Worm (Caenorhabditis elegans) whole organism, L4/young adult: ENCODE measurements around the gene otpl-1.
"Not testable (repeated sequence)": the region's sequence is repeated elsewhere in the genome, so short reads cannot be mapped to it uniquely, and the experiment has no call there.

Experiments used
- W03F9.2 ChIP-seq: fragments of 150-350 bp; optimal IDR thresholded peaks from 2 replicates; lab custom pipeline; 2014; ENCODE audit warnings: missing biosample characterization, missing genetic modification characterization
- dao-5 ChIP-seq: sonication (generic microtip); optimal IDR thresholded peaks from 2 replicates; lab custom pipeline; 2016; ENCODE audit warnings: missing genotype, missing genetic modification characterization, moderate library complexity, missing compliant biosample characterization
- him-1 ChIP-seq: sonication (generic microtip); optimal IDR thresholded peaks from 2 replicates; lab custom pipeline; 2016; ENCODE audit warnings: missing genotype, missing genetic modification reagents, missing genetic modification characterization, missing compliant biosample characterization

The otpl-1 gene

DNA sequence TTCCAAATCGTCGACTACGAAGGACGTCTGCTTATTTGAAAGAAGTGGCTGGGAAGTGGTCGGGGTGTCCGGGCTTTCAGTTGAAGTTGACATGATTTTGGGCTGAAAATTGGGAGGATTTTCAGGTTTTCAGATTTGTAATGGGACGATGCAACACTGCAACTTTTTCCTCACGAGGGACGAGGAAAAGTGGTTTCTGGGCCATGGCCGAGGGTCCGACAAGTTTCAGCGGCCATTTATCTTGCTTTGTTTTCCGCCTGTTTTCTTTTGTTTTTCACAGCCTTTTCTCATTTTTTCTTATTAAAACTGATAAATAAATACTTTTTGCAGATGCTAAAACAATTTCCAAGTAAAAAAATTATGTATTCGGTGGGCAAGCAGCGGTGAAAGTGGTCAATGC lies 14.0 kb downstream of the otpl-1 start, which contains the start of gene blos-7:
TSS of gene blos-7 (minus strand) at position 101 of the 400 bp plus-strand sequence.
- TF ChIP-seq W03F9.2 (tag; lab: Kevin White, UChicago); dao-5; him-1 (tag; lab: Kevin White, UChicago): not testable (repeated sequence)

DNA sequence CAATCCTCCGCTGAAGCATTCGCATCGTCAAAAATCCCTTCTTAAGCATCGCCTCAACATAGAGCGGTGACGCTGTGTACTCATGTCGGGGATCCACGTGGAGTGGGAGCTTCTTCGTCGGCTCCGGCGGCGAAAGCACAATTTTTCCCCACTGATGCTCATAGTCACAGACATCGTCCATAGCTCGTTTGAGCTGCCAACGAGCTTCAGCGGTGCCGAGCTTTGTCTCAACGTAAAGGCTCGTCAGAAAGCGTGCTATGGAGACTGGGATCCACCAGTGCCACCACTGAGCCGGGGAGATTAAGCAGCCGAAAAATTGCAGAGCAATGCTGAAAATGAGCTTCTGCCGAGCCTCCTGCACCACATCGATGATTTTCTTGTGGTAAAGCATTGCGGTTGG lies 22.0 kb downstream of the otpl-1 start:
- TF ChIP-seq him-1 (tag; lab: Kevin White, UChicago) (no peak), dao-5 (no peak), W03F9.2 (tag; lab: Kevin White, UChicago) (no peak)

DNA sequence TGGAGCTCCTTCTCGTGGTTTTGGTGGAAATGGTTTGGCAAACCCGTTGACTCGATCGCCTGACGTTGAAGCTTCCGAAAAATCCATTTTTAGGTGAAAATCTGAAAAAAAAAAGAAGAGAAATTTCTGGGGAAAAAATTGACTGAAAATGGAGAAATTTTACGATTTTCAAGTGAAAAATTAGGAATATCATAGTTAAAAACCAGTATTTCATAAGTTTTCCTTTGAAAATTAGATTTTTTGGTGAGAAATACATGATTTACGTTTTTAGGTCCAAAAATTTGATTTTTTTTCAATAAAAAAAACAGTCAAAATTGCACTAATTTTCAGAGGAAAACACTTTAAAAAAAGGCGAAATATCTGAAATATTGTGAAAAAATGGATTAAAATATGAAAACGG lies 24.7 kb downstream of the otpl-1 start, which contains the start of gene taf-2:
TSS of gene taf-2 (minus strand) at position 101 of the 400 bp plus-strand sequence.
- TF ChIP-seq dao-5 (no peak), him-1 (tag; lab: Kevin White, UChicago) (no peak), W03F9.2 (tag; lab: Kevin White, UChicago) (no peak)

DNA sequence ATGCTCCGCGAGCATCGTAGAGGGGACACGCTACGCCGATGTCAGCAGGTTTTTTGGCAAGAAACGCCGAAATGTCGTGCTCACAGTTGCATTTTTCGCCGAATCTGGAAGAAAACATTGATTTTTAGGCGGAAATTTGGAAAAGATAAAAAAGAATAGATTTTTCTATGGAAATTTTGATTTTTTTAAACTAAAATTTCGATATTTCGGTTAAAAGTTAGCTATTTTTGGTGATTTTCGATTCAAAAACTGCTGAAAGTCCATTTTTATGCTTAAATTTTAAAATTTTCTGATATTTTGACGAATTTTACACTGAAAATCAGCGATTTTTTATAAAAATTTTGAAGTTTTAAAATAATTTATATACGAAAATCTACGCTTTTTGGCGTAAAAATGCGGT lies 28.6 kb downstream of the otpl-1 start:
- no peak for TF ChIP-seq him-1 (tag; lab: Kevin White, UChicago)
- no peak for TF ChIP-seq W03F9.2 (tag; lab: Kevin White, UChicago)
- no peak for TF ChIP-seq dao-5

DNA sequence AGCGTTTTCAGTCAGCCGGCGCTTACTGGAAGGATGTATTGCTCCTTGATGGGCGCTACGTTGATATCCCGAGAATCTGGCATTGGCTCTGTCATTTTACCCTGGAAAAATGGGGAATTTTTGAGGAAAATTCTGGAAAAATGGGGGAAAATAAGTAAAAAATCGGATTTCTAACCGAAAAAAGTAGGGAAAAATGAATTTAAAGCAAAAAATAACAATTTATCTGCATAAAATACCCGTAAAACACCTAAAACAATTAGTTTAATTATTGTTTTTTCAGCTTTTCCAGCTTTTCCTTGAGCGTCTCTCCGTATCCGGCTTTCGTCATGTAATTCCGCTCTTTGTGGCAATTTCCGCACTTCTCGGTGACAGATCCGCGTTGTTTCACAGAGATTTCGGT lies 29.7 kb downstream of the otpl-1 start, which contains the start of gene Y37E11B.5:
TSS of gene Y37E11B.5 (minus strand) at position 101 of the 400 bp plus-strand sequence.
- TF ChIP-seq him-1 (tag; lab: Kevin White, UChicago) (no peak), W03F9.2 (tag; lab: Kevin White, UChicago) (no peak), dao-5 (no peak)

DNA sequence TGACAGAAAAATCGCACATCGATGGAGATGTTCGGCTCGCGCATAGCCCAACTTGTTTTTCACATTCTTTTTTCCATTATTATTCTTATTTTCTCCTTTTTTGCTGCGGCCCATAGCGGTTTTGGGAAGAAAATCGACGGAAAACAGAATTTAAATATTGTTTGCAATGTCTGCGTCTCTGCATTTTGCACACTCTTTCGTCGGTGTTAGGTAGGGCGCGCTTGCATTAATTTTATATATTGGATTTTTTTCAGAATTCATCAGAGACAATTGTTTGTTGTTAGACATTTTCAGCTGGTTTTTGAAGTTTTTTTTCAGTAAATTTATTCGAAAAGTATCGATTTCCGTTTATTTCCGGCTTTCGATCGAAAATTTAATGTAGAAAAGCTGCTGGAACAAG lies 30.3 kb downstream of the otpl-1 start, which contains the start of gene Y37E11B.6:
TSS of gene Y37E11B.6 (minus strand) at position 181 of the 400 bp plus-strand sequence.
- TF ChIP-seq W03F9.2 (tag; lab: Kevin White, UChicago) (no peak), him-1 (tag; lab: Kevin White, UChicago) (no peak), dao-5 (no peak)

DNA sequence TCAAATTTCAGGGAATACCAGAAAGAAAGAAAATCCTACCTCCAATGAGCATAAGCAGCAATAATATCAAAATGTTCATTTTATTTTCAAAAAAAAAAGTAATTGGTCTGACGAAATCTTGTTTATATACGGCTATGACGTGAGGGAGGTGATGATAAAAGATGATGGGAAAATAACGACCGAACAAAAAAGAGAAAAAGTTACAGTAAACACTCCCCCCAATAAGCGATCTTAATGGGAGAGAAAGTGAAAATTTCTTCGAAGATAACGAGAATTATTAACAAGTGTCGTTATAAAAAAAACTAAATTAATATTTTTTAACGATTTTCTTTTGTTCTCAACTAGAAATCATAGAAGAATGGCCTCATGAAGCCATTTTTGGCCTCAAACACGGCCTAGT lies 31.2 kb downstream of the otpl-1 start, which contains the start of gene Y37E11B.7:
TSS of gene Y37E11B.7 (minus strand) at position 207 of the 400 bp plus-strand sequence.
- no peak for TF ChIP-seq W03F9.2 (tag; lab: Kevin White, UChicago)
- no peak for TF ChIP-seq dao-5
- no peak for TF ChIP-seq him-1 (tag; lab: Kevin White, UChicago)

DNA sequence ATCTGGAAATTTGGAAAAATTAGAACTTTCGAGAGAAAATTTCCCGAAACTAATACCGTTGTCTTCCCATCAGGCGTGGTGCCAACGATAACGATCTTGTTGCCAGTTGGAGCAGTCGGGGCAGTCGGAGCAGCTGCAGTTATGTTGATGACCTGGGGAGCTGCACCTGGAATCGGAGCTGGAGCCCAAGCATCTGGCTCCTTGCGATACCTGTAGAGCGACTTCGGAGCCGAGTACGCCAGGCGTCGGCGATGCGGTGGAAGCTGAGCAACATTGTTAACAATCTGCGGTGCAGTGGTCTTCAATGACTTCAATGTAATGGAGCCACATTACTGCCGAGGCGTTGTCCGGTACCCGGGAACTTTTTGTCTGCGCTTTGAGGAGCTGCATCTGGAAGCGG lies 33.1 kb downstream of the otpl-1 start:
- TF ChIP-seq W03F9.2 (tag; lab: Kevin White, UChicago), result no peak
- no peak for TF ChIP-seq dao-5
- TF ChIP-seq him-1 (tag; lab: Kevin White, UChicago), result no peak

DNA sequence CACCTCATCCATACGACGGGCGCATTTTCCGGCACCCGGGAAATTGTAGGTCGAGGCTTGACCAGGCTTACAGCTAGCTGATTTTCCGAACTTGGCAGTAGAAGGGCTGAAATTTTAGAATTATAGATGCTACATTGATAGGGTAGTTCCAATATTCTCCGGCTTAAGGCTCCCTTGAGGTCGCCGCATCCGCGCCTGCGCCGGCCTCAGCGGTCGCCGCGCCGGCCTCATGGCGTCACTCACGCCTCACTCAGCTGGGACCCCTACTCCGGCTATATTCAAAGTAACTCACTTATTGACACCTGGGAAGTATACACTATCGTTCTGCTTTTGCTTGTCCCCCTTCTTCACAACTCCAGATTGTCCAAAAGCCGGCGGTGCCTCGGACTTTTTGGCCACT lies 35.3 kb downstream of the otpl-1 start:
- TF ChIP-seq dao-5 (no peak), W03F9.2 (tag; lab: Kevin White, UChicago) (no peak)

DNA sequence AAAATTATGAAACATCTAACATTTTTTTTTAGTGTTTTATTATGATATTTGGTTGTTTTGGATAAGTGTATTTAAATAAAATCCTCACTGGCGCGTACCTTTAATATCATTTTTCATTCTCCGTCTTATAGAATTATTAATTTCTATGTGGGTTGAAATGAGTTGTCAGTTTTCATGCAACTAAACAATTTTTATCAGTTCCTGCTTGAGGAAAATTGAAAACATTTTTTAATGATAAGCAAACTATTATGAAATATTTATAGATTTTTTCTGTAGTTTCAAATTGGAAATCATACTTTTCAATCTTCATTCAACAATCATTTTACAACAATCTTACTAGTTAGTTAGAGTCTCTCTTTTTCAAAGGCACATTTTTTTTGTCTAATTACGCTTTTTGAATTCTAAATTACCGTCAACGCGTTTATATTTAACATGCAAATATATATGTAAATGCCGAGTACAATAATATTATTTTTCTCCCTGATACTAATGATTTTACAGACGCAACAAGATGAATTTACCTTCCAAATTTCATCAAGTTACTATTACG lies 37.6 kb downstream of the otpl-1 start, which contains the start of the genes Y37E11B.10 and kgb-2:
TSS of gene Y37E11B.10 (minus strand) at position 182 of the 550 bp plus-strand sequence.
TSS of gene kgb-2 (plus strand) at position 500 of the 550 bp plus-strand sequence.
- no peak for TF ChIP-seq dao-5
- no peak for TF ChIP-seq W03F9.2 (tag; lab: Kevin White, UChicago)
- TF ChIP-seq him-1 (tag; lab: Kevin White, UChicago), result no peak

DNA sequence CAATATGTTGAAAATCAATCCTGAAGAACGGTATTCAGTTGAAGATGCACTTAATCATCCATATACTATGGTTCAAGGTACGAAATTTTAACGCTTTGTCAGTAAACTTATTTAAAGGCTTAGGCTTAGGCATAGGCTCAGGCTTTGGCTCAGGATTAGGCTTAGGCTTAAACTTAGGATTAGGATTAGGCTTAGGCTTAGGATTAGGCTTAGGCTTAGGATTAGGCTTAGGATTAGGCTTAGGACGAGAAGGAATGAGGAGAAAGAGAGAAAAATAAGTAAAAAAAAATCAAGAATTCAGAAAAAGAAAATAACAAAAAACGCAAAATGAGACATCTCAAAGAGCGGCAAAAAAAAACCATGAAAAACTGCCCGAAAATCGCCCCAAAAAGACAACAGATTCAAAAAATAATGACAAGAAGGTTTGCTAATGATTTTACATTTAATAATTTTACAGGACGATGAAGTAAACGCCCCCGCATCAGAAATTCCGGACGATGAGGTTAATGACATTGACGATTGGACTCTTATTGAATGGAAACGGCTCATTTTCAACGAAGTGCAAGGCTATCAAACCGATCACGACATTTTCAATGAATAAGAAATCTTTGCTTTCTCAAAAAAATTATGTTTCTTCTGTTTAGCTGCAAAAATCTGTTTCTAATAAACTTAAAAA lies 39.9 kb downstream of the otpl-1 start:
- TF ChIP-seq him-1 (tag; lab: Kevin White, UChicago), result no peak
- TF ChIP-seq W03F9.2 (tag; lab: Kevin White, UChicago), result no peak
- TF ChIP-seq dao-5, result no peak

DNA sequence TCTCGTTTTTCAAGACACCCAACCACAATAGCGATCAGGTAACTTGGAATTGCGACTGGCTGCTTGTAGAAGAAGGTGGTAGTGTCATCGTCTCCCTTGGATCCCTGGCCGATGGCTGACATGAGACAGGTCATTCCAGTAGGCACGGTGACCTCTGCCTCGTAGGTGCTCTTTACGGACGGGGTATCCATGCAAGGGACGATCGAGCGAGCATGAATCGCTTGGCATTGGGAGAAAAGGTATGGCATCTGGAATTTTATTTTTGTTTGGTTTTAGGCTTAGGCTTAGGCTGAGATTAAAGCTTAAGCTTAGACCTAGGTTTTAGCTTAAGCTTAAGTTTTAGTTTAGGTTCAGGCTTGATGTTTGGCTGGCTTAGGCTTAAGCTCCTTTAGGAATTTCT lies 42.2 kb downstream of the otpl-1 start:
- TF ChIP-seq W03F9.2 (tag; lab: Kevin White, UChicago), result no peak
- no peak for TF ChIP-seq dao-5
- no peak for TF ChIP-seq him-1 (tag; lab: Kevin White, UChicago)

DNA sequence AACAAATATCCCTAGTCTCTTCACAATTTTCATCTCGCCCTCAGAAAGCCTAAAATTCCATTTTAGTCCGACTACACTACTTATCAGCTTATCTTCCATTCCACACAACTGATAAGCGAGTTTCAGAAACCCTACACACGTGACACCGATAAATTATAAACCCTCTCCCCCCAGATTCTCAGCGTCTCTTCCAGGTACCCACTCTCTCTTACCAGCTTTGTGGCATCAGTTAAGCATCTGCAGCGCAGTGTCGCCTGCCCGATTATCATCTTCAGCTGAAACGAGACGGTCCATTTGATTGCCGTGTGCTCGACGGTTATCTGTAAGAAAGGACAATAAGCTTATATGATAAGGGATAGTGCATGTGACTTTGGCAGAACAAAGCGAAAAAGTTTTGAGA lies 43.1 kb downstream of the otpl-1 start:
- TF ChIP-seq W03F9.2 (tag; lab: Kevin White, UChicago) (no peak), him-1 (tag; lab: Kevin White, UChicago) (no peak), dao-5 (no peak)

DNA sequence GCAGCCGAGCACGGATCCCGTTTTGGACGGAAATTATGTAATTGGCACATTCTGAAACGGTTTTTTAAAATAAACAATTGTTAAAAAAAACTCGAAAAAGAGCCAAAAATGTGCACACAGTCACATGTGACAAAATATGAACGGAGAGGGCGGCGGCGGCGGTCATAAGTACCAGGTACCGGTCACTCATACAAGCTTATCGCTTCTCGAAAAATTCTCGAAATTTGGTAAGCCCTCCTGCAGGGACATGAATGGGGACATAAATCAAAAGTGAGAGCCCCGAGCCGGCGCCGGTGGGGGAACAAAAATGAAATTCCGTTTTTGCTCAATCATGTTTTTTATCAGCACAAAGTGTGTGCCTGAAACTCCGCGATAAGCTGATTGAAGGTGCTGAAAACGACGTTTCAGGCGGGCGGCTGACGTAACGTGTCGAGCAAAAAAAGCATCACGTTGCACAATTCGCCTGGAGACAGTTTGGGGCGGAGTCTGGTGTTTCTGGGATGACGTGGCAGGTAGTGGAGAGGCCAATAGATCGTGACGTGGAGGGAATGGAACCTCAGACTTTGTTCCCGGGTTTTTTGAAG lies 44.3 kb downstream of the otpl-1 start, which contains the start of gene ltah-1.2:
TSS of gene ltah-1.2 (minus strand) at position 51 of the 584 bp plus-strand sequence.
- TF ChIP-seq him-1 (tag; lab: Kevin White, UChicago) (no peak), W03F9.2 (tag; lab: Kevin White, UChicago) (no peak), dao-5 (no peak)
